Fruit fly (Drosophila melanogaster) whole organism, embryonic: Measurements from ENCODE around the gene RpS12.

ENCODE experiments used
- Aef1 ChIP-seq: fragments of 200-800 bp; sonication (Bioruptor generic); IDR thresholded peaks from 3 replicates; pipeline ENCODE4 v1.3.6; 2022; ENCODE audit warnings: missing biosample characterization, missing genetic modification characterization
- CG10321 ChIP-seq: fragments of 200-800 bp; sonication (Bioruptor generic); IDR thresholded peaks from 2 replicates; pipeline ENCODE4 v1.3.6; 2022; ENCODE audit warnings: missing biosample characterization, missing genetic modification characterization
- CG12219 ChIP-seq: fragments of 200-800 bp; sonication (Bioruptor generic); optimal IDR thresholded peaks from 3 replicates; lab custom pipeline; 2018; ENCODE audit warnings: missing biosample characterization, mild to moderate bottlenecking, missing genetic modification characterization
- CG12391 ChIP-seq: fragments of 200-800 bp; sonication (Bioruptor generic); optimal IDR thresholded peaks from 3 replicates; lab custom pipeline; 2018; ENCODE audit warnings: missing biosample characterization, mild to moderate bottlenecking, missing genetic modification characterization, moderate library complexity
- CG13287 ChIP-seq: fragments of 200-800 bp; sonication (Bioruptor generic); IDR thresholded peaks from 2 replicates; pipeline ENCODE4 v1.3.6; 2022; ENCODE audit warnings: missing biosample characterization, missing genetic modification characterization; ENCODE audit not compliant: partially characterized antibody
- CG13424 ChIP-seq: fragments of 200-800 bp; sonication (Bioruptor generic); optimal IDR thresholded peaks from 2 replicates; lab custom pipeline; 2019; ENCODE audit warnings: missing biosample characterization, mild to moderate bottlenecking, missing genetic modification characterization, moderate library complexity
- CG13624 ChIP-seq: fragments of 200-800 bp; sonication (Bioruptor generic); optimal IDR thresholded peaks from 2 replicates; lab custom pipeline; 2016; ENCODE audit warnings: missing biosample characterization, missing genetic modification characterization
- CG15514 ChIP-seq: fragments of 200-800 bp; sonication (Bioruptor generic); optimal IDR thresholded peaks from 3 replicates; lab custom pipeline; 2017; ENCODE audit warnings: missing biosample characterization, missing genetic modification characterization, mild to moderate bottlenecking, moderate library complexity, missing genetic modification reagents
- CG1647 ChIP-seq: fragments of 200-800 bp; sonication (Bioruptor generic); optimal IDR thresholded peaks from 3 replicates; lab custom pipeline; 2016; ENCODE audit warnings: missing biosample characterization, missing genetic modification characterization
- CG16813 ChIP-seq: fragments of 200-800 bp; sonication (Bioruptor generic); IDR thresholded peaks from 3 replicates; pipeline ENCODE4 v1.3.6; 2022; ENCODE audit warnings: missing biosample characterization, missing genetic modification characterization; ENCODE audit not compliant: partially characterized antibody
- CG18262 ChIP-seq: fragments of 200-800 bp; optimal IDR thresholded peaks from 3 replicates; lab custom pipeline; 2019; ENCODE audit warnings: missing biosample characterization, mild to moderate bottlenecking, missing genetic modification characterization, moderate library complexity
- CG31224 ChIP-seq: fragments of 200-800 bp; sonication (Bioruptor generic); IDR thresholded peaks from 2 replicates; pipeline ENCODE4 v1.3.6; 2022; ENCODE audit warnings: missing biosample characterization, missing genetic modification characterization
- CG3838 ChIP-seq: fragments of 200-800 bp; sonication (Bioruptor generic); optimal IDR thresholded peaks from 3 replicates; lab custom pipeline; 2016; ENCODE audit warnings: missing biosample characterization, missing genetic modification characterization
- CG4707 ChIP-seq: fragments of 200-800 bp; sonication (Bioruptor generic); optimal IDR thresholded peaks from 2 replicates; lab custom pipeline; 2018; ENCODE audit warnings: missing biosample characterization, mild to moderate bottlenecking, missing genetic modification characterization, moderate library complexity
- CG6272 ChIP-seq: fragments of 200-800 bp; sonication (Bioruptor generic); IDR thresholded peaks from 2 replicates; pipeline ENCODE4 v1.3.6; 2022; ENCODE audit warnings: missing biosample characterization, missing genetic modification characterization
- CG6683 ChIP-seq: fragments of 200-800 bp; sonication (Bioruptor generic); optimal IDR thresholded peaks from 2 replicates; lab custom pipeline; 2017; ENCODE audit warnings: missing biosample characterization, mild to moderate bottlenecking, missing genetic modification characterization, missing genetic modification reagents
- CG8765 ChIP-seq: fragments of 200-800 bp; sonication (Bioruptor generic); IDR thresholded peaks from 2 replicates; pipeline ENCODE4 v1.3.6; 2022; ENCODE audit warnings: missing biosample characterization, missing genetic modification characterization
- CG9609 ChIP-seq: fragments of 200-800 bp; sonication (Bioruptor generic); optimal IDR thresholded peaks from 3 replicates; lab custom pipeline; 2016; ENCODE audit warnings: missing biosample characterization, missing genetic modification characterization
- CHES-1-like ChIP-seq: fragments of 200-800 bp; sonication (Bioruptor generic); optimal IDR thresholded peaks from 2 replicates; lab custom pipeline; 2016; ENCODE audit warnings: missing biosample characterization, missing genetic modification characterization
- Dfd ChIP-seq, 2 experiments: fragments of >200 bp; optimal IDR thresholded peaks; 2 replicates each; lab custom pipeline; 2017; ENCODE audit warnings: missing biosample characterization in 2 of 2, missing genetic modification characterization in 2 of 2
- Dp ChIP-seq: fragments of 200-800 bp; sonication (Bioruptor generic); optimal IDR thresholded peaks from 2 replicates; lab custom pipeline; 2018; ENCODE audit warnings: missing biosample characterization, mild to moderate bottlenecking, missing genetic modification characterization, moderate library complexity
- ERR ChIP-seq: fragments of 200-800 bp; sonication (Bioruptor generic); optimal IDR thresholded peaks from 2 replicates; lab custom pipeline; 2016; ENCODE audit warnings: missing biosample characterization, missing genetic modification characterization
- Fer1 ChIP-seq: fragments of 200-800 bp; sonication (Bioruptor generic); optimal IDR thresholded peaks from 2 replicates; lab custom pipeline; 2017; ENCODE audit warnings: missing biosample characterization, mild to moderate bottlenecking, missing genetic modification characterization
- Fer2 ChIP-seq: fragments of 200-800 bp; sonication (Bioruptor generic); optimal IDR thresholded peaks from 2 replicates; lab custom pipeline; 2018; ENCODE audit warnings: missing biosample characterization, mild to moderate bottlenecking, missing genetic modification characterization, moderate library complexity
- Nf-YC ChIP-seq: fragments of 200-800 bp; optimal IDR thresholded peaks from 3 replicates; lab custom pipeline; 2019; ENCODE audit warnings: missing biosample characterization, mild to moderate bottlenecking, missing genetic modification characterization, moderate library complexity
- Oli ChIP-seq: fragments of 200-800 bp; sonication (Bioruptor generic); optimal IDR thresholded peaks from 2 replicates; lab custom pipeline; 2018; ENCODE audit warnings: missing biosample characterization, mild to moderate bottlenecking, missing genetic modification characterization, moderate library complexity
- Poxn ChIP-seq: fragments of 200-800 bp; sonication (Bioruptor generic); IDR thresholded peaks from 2 replicates; pipeline ENCODE4 v1.3.6; 2022; ENCODE audit warnings: missing biosample characterization, missing genetic modification characterization
- Ravus ChIP-seq: fragments of 200-800 bp; sonication (Bioruptor generic); IDR thresholded peaks from 2 replicates; pipeline ENCODE4 v1.3.6; 2022; ENCODE audit warnings: missing biosample characterization, missing genetic modification characterization
- Spps ChIP-seq: fragments of 200-800 bp; sonication (Bioruptor generic); optimal IDR thresholded peaks from 2 replicates; lab custom pipeline; 2018; ENCODE audit warnings: missing biosample characterization, mild to moderate bottlenecking, missing genetic modification characterization
- Vsx1 ChIP-seq: fragments of 200-800 bp; sonication (Bioruptor generic); optimal IDR thresholded peaks from 2 replicates; lab custom pipeline; 2017; ENCODE audit warnings: missing biosample characterization, mild to moderate bottlenecking, missing genetic modification characterization, missing genetic modification reagents
- aop ChIP-seq: fragments of 200-800 bp; sonication (Bioruptor generic); IDR thresholded peaks from 2 replicates; pipeline ENCODE4 v1.3.6; 2022; ENCODE audit warnings: missing biosample characterization, missing genetic modification characterization
- az2 ChIP-seq: fragments of 200-800 bp; sonication (Bioruptor generic); optimal IDR thresholded peaks from 3 replicates; lab custom pipeline; 2016; ENCODE audit warnings: missing biosample characterization, missing genetic modification characterization
- chn ChIP-seq: fragments of 200-800 bp; sonication (Bioruptor generic); optimal IDR thresholded peaks from 2 replicates; lab custom pipeline; 2016; ENCODE audit warnings: missing biosample characterization, missing genetic modification characterization
- exex ChIP-seq: fragments of 200-800 bp; sonication (Bioruptor generic); optimal IDR thresholded peaks from 4 replicates; lab custom pipeline; 2018; ENCODE audit warnings: missing biosample characterization, mild to moderate bottlenecking, missing genetic modification characterization, moderate library complexity
- fd3F ChIP-seq: fragments of 200-800 bp; sonication (Bioruptor generic); optimal IDR thresholded peaks from 2 replicates; lab custom pipeline; 2018; ENCODE audit warnings: missing biosample characterization, mild to moderate bottlenecking, missing genetic modification characterization, moderate library complexity
- fd64A ChIP-seq: fragments of 200-800 bp; sonication (Bioruptor generic); optimal IDR thresholded peaks from 3 replicates; lab custom pipeline; 2018; ENCODE audit warnings: missing biosample characterization, mild to moderate bottlenecking, missing genetic modification characterization
- fd96Cb ChIP-seq: fragments of 200-800 bp; sonication (Bioruptor generic); optimal IDR thresholded peaks from 2 replicates; lab custom pipeline; 2018; ENCODE audit warnings: missing biosample characterization, mild to moderate bottlenecking, missing genetic modification characterization, moderate library complexity
- ftz-f1 ChIP-seq: fragments of 200-800 bp; sonication (Bioruptor generic); optimal IDR thresholded peaks from 2 replicates; lab custom pipeline; 2016; ENCODE audit warnings: missing biosample characterization, missing genetic modification characterization
- nerfin-1 ChIP-seq: fragments of 200-800 bp; sonication (Bioruptor generic); optimal IDR thresholded peaks from 3 replicates; lab custom pipeline; 2019; ENCODE audit warnings: missing biosample characterization, mild to moderate bottlenecking, missing genetic modification characterization, moderate library complexity
- nmo ChIP-seq: fragments of 200-800 bp; sonication (Bioruptor generic); optimal IDR thresholded peaks from 2 replicates; lab custom pipeline; 2018; ENCODE audit warnings: missing biosample characterization, mild to moderate bottlenecking, missing genetic modification characterization, moderate library complexity
- otp ChIP-seq: fragments of 200-800 bp; sonication (Bioruptor generic); IDR thresholded peaks from 3 replicates; pipeline ENCODE4, ENCODE4 v1.3.6; 2022; ENCODE audit warnings: missing biosample characterization, missing genetic modification characterization
- pnt ChIP-seq: fragments of 200-800 bp; sonication (Bioruptor generic); optimal IDR thresholded peaks from 3 replicates; lab custom pipeline; 2016; ENCODE audit warnings: missing biosample characterization, missing genetic modification characterization
- pzg ChIP-seq: fragments of 200-800 bp; sonication (Bioruptor generic); optimal IDR thresholded peaks from 3 replicates; lab custom pipeline; 2018; ENCODE audit warnings: missing biosample characterization, mild to moderate bottlenecking, missing genetic modification characterization, moderate library complexity
- ro ChIP-seq: fragments of 200-800 bp; sonication (Bioruptor generic); IDR thresholded peaks from 2 replicates; pipeline ENCODE4 v1.3.6; 2022; ENCODE audit warnings: missing biosample characterization, missing genetic modification characterization
- tin ChIP-seq: fragments of 200-800 bp; sonication (Bioruptor generic); optimal IDR thresholded peaks from 3 replicates; lab custom pipeline; 2016; ENCODE audit warnings: missing biosample characterization, missing genetic modification characterization
- tx ChIP-seq: fragments of 200-800 bp; sonication (Bioruptor generic); optimal IDR thresholded peaks from 2 replicates; lab custom pipeline; 2016; ENCODE audit warnings: missing biosample characterization, missing genetic modification characterization
- unpg ChIP-seq: fragments of 200-800 bp; sonication (Bioruptor generic); optimal IDR thresholded peaks from 3 replicates; lab custom pipeline; 2018; ENCODE audit warnings: missing biosample characterization, mild to moderate bottlenecking, missing genetic modification characterization, moderate library complexity
- wdn ChIP-seq: fragments of 200-800 bp; sonication (Bioruptor generic); IDR thresholded peaks from 2 replicates; pipeline ENCODE4 v1.3.6; 2022; ENCODE audit warnings: missing biosample characterization, missing genetic modification characterization

The RpS12 gene

dm6 chr3L:13041292-13042067 is 18.3 kb downstream of the RpS12 start, which contains the start of gene RpS4 (continued):
- TF ChIP-seq CG13624 (GFP tag; lab: Kevin White, UChicago), result peak; percentile 84
- peak; percentile 33; the same call in 1 of the 2 replicates for TF ChIP-seq CG13287
- peak; percentile 76 for TF ChIP-seq ERR (GFP tag; lab: Kevin White, UChicago)
- TF ChIP-seq pnt (GFP tag; lab: Kevin White, UChicago), result peak; percentile 63
- peak; percentile 36 for TF ChIP-seq tx (GFP tag; lab: Kevin White, UChicago)
- peak; percentile 70 for TF ChIP-seq Nf-YC (tag; lab: Kevin White, UChicago)
- TF ChIP-seq ftz-f1, result peak; percentile 65
- peak; percentile 80 for TF ChIP-seq CG12391 (tag; lab: Kevin White, UChicago)
- peak; percentile 95 for TF ChIP-seq CG12219
- TF ChIP-seq Fer1 (GFP tag; lab: Kevin White, UChicago), result peak; percentile 96
- TF ChIP-seq CG15514 (GFP tag; lab: Kevin White, UChicago), result peak; percentile 92
- TF ChIP-seq unpg, result peak; percentile 91
- TF ChIP-seq fd96Cb (tag; lab: Kevin White, UChicago), result peak; percentile 54
- TF ChIP-seq CG10321, result peak; percentile 69; the same call in 1 of the 2 replicates
- peak; percentile 39 for TF ChIP-seq az2 (GFP tag; lab: Kevin White, UChicago)
- TF ChIP-seq CG6683 (GFP tag; lab: Kevin White, UChicago), result peak; percentile 83
- peak; percentile 63 for TF ChIP-seq exex
- peak; percentile 68 for TF ChIP-seq CG18262 (tag; lab: Kevin White, UChicago)
- TF ChIP-seq CG16813 (GFP tag; lab: Robert Waterston, UW), result peak; percentile 51
- peak; percentile 74 for TF ChIP-seq CG1647 (GFP tag; lab: Kevin White, UChicago)
- peak; percentile 75 for TF ChIP-seq Spps (tag; lab: Kevin White, UChicago)
- TF ChIP-seq CHES-1-like, result peak; percentile 86
- TF ChIP-seq CG9609, result peak; percentile 77
- TF ChIP-seq CG4707 (GFP tag; lab: Kevin White, UChicago), result peak; percentile 96
- peak; percentile 68 for TF ChIP-seq nmo (GFP tag; lab: Kevin White, UChicago)
- no peak for TF ChIP-seq Dfd (GFP tag; optimal IDR thresholded peaks at IDR 0.05; lab: Kevin White, UChicago)
- TF ChIP-seq aop (GFP tag; lab: Robert Waterston, UW), result no peak
- TF ChIP-seq otp (GFP tag; lab: Robert Waterston, UW), result peak; percentile 92
- peak; percentile 64; the same call in 1 of the 2 replicates for TF ChIP-seq CG31224 (GFP tag; lab: Robert Waterston, UW)
- peak; percentile 79 for TF ChIP-seq chn
- TF ChIP-seq pzg (GFP tag; lab: Kevin White, UChicago), result peak; percentile 95
- peak; percentile 76 for TF ChIP-seq fd3F (GFP tag; lab: Kevin White, UChicago)
- TF ChIP-seq tin (GFP tag; lab: Kevin White, UChicago), result peak; percentile 77
- TF ChIP-seq CG8765 (GFP tag; lab: Robert Waterston, UW), result peak; percentile 62; the same call in 1 of the 2 replicates
- TF ChIP-seq nerfin-1, result peak; percentile 80
- peak; percentile 72; the same call in 2 of the 3 replicates for TF ChIP-seq Aef1 (GFP tag; lab: Robert Waterston, UW)
- TF ChIP-seq Oli, result peak; percentile 64
- TF ChIP-seq Dp, result peak; percentile 27
- TF ChIP-seq CG6272 (GFP tag; lab: Robert Waterston, UW), result peak; percentile 76
- peak; percentile 77 for TF ChIP-seq wdn (GFP tag; lab: Robert Waterston, UW)
- peak; percentile 90 for TF ChIP-seq Vsx1
- TF ChIP-seq Poxn (GFP tag; lab: Robert Waterston, UW), result no peak; the same call in 1 of the 2 replicates
- peak; percentile 81 for TF ChIP-seq Fer2 (tag; lab: Kevin White, UChicago)
- peak; percentile 95 for TF ChIP-seq fd64A (GFP tag; lab: Kevin White, UChicago)
- peak; percentile 57 for TF ChIP-seq CG13424
- peak; percentile 30 for TF ChIP-seq CG3838 (GFP tag; lab: Kevin White, UChicago)
- peak; percentile 1; the same call in 1 of the 2 replicates for TF ChIP-seq Ravus (GFP tag; lab: Robert Waterston, UW)
- peak; percentile 6; the same call in 1 of the 2 replicates for TF ChIP-seq ro (GFP tag; lab: Robert Waterston, UW)
